Fruit fly (Drosophila melanogaster) Kc167 (cell line): ENCODE data around the gene dod.

Experiments
- Myc ChIP-seq: fragments of >200 bp; optimal IDR thresholded peaks from 2 replicates; lab custom pipeline; 2017; ENCODE audit warnings: missing external identifiers
- h ChIP-seq: fragments of >200 bp; optimal IDR thresholded peaks from 3 replicates; lab custom pipeline; 2018; ENCODE audit warnings: missing external identifiers
- insv ChIP-seq: fragments of >200 bp; optimal IDR thresholded peaks from 3 replicates; lab custom pipeline; 2018; ENCODE audit warnings: missing external identifiers
- psq ChIP-seq: fragments of >200 bp; optimal IDR thresholded peaks from 2 replicates; lab custom pipeline; 2017; ENCODE audit warnings: missing external identifiers
- ttk ChIP-seq: sonication (Bioruptor generic); optimal IDR thresholded peaks from 2 replicates; lab custom pipeline; 2017; ENCODE audit warnings: missing external identifiers

DNA sequence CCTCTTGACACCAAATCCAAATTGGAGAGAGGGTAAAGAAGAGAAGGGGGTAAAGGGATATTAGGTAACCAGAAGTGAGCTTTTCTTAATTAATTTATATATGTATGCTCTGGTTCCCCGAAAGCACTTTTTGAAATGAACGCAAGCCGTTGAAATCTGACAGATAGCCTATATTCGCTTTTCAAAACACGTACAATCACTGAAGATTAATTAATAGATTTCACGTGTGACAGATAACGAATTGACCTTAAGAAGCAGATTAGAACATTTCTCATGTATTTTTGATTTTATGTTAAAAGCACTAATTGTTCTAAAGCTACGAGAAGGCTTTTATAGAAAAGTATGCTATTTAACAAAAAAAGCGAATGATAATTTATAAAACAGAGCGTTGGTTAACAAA is 8.1 kb upstream of the dod start:
- no peak for TF ChIP-seq ttk
- no peak for TF ChIP-seq h (lab: Kevin White, UChicago)
- no peak for TF ChIP-seq insv (lab: Kevin White, UChicago)
- no peak for TF ChIP-seq psq (lab: Kevin White, UChicago)
- TF ChIP-seq Myc: no peak
